Worm (Caenorhabditis elegans) whole organism, young adult: ENCODE measurements around the gene enri-2.

Experiments
- B0035.1 ChIP-seq: sonication (generic microtip); optimal IDR thresholded peaks from 2 replicates; lab custom pipeline; 2016; ENCODE audit warnings: missing genetic modification characterization, mild to moderate bottlenecking, missing compliant biosample characterization, missing genotype, missing genetic modification reagents
- D2030.7 ChIP-seq: fragments of 200-800 bp; sonication (Bioruptor generic); IDR thresholded peaks from 2 replicates; pipeline ENCODE4 v1.3.6; 2022; ENCODE audit warnings: missing genetic modification reagents, missing genetic modification characterization, missing compliant biosample characterization
- F23B12.7 ChIP-seq: sonication (generic microtip); optimal IDR thresholded peaks from 2 replicates; lab custom pipeline; 2017; ENCODE audit warnings: missing genetic modification characterization, mild to moderate bottlenecking, missing compliant biosample characterization, antibody characterized with exemption, moderate library complexity; ENCODE audit not compliant: insufficient read depth
- F49E8.2 ChIP-seq: sonication (generic microtip); optimal IDR thresholded peaks from 3 replicates; lab custom pipeline; 2017; ENCODE audit warnings: missing genetic modification characterization, mild to moderate bottlenecking, missing compliant biosample characterization, antibody characterized with exemption, moderate library complexity; ENCODE audit not compliant: insufficient read depth
- F52B5.7 ChIP-seq: sonication (generic microtip); optimal IDR thresholded peaks from 2 replicates; lab custom pipeline; 2016; ENCODE audit warnings: mild to moderate bottlenecking, missing genetic modification characterization, missing compliant biosample characterization
- F57A8.1 ChIP-seq: fragments of 200-800 bp; sonication (Bioruptor generic); optimal IDR thresholded peaks from 2 replicates; lab custom pipeline; 2018; ENCODE audit warnings: mild to moderate bottlenecking, missing genetic modification characterization, moderate library complexity, missing compliant biosample characterization
- T26A5.8 ChIP-seq: sonication (generic microtip); optimal IDR thresholded peaks from 2 replicates; lab custom pipeline; 2016; ENCODE audit warnings: missing genetic modification characterization, missing compliant biosample characterization
- Y53F4B.3 ChIP-seq: fragments of 200-800 bp; sonication (Bioruptor generic); IDR thresholded peaks from 2 replicates; pipeline ENCODE4 v1.3.6; 2022; ENCODE audit warnings: missing genetic modification reagents, missing genetic modification characterization, missing compliant biosample characterization
- Y56A3A.18 ChIP-seq: fragments of 200-800 bp; sonication (Bioruptor generic); IDR thresholded peaks from 2 replicates; pipeline ENCODE4 v1.3.6; 2022; ENCODE audit warnings: missing genetic modification reagents, missing genetic modification characterization, missing compliant biosample characterization
- ZK185.1 ChIP-seq: sonication (generic microtip); optimal IDR thresholded peaks from 2 replicates; lab custom pipeline; 2016; ENCODE audit warnings: mild to moderate bottlenecking, missing genetic modification characterization, missing compliant biosample characterization; ENCODE audit not compliant: poor library complexity, severe bottlenecking
- akir-1 ChIP-seq: fragments of 200-800 bp; sonication (Bioruptor generic); optimal IDR thresholded peaks from 2 replicates; lab custom pipeline; 2018; ENCODE audit warnings: mild to moderate bottlenecking, missing genetic modification characterization, moderate library complexity, missing compliant biosample characterization
- ama-1 ChIP-seq, 3 experiments: fragments of 150-350 bp in 1 of 3; sonication (generic microtip) in 2 of 3; optimal IDR thresholded peaks; 2 replicates each; lab custom pipeline; 2014 to 2018; ENCODE audit warnings: missing biosample characterization in 2 of 3, missing genetic modification characterization in 2 of 3, missing genetic modification reagents in 2 of 3
- attf-6 ChIP-seq: fragments of 200-800 bp; sonication (Bioruptor generic); IDR thresholded peaks from 2 replicates; pipeline ENCODE4 v1.3.6; 2022; ENCODE audit warnings: missing genetic modification reagents, missing genetic modification characterization, missing compliant biosample characterization
- ceh-27 ChIP-seq: fragments of 200-800 bp; sonication (Bioruptor generic); optimal IDR thresholded peaks from 2 replicates; lab custom pipeline; 2018; ENCODE audit warnings: mild to moderate bottlenecking, missing genetic modification characterization, moderate library complexity, missing compliant biosample characterization
- ceh-40 ChIP-seq: fragments of 200-800 bp; sonication (Bioruptor generic); IDR thresholded peaks from 2 replicates; pipeline ENCODE4 v1.3.6; 2022; ENCODE audit warnings: missing genetic modification characterization, missing compliant biosample characterization
- ceh-79 ChIP-seq: sonication (generic microtip); optimal IDR thresholded peaks from 2 replicates; lab custom pipeline; 2017; ENCODE audit warnings: mild to moderate bottlenecking, missing genetic modification characterization, missing compliant biosample characterization
- ceh-91 ChIP-seq: fragments of 200-800 bp; sonication (Bioruptor generic); IDR thresholded peaks from 2 replicates; pipeline ENCODE4 v1.3.6; 2022; ENCODE audit warnings: missing genetic modification reagents, missing genetic modification characterization, missing compliant biosample characterization
- chd-7 ChIP-seq: sonication (generic microtip); optimal IDR thresholded peaks from 2 replicates; lab custom pipeline; 2016; ENCODE audit warnings: mild to moderate bottlenecking, missing genetic modification characterization, moderate library complexity, missing compliant biosample characterization
- die-1 ChIP-seq: sonication (generic microtip); optimal IDR thresholded peaks from 2 replicates; lab custom pipeline; 2016; ENCODE audit warnings: missing genotype, mild to moderate bottlenecking, missing genetic modification characterization, missing compliant biosample characterization
- dpl-1 ChIP-seq: fragments of 150-350 bp; optimal IDR thresholded peaks from 2 replicates; lab custom pipeline; 2014; ENCODE audit warnings: missing biosample characterization, missing genetic modification reagents, missing genetic modification characterization
- egl-18 ChIP-seq: fragments of 200-800 bp; sonication (Bioruptor generic); IDR thresholded peaks from 2 replicates; pipeline ENCODE4 v1.3.6; 2022; ENCODE audit warnings: missing genetic modification reagents, missing genetic modification characterization, missing compliant biosample characterization
- ekl-4 ChIP-seq: fragments of 200-800 bp; sonication (Bioruptor generic); IDR thresholded peaks from 2 replicates; pipeline ENCODE4 v1.3.6; 2022; ENCODE audit warnings: missing genetic modification reagents, missing genetic modification characterization, missing compliant biosample characterization
- gei-17 ChIP-seq: fragments of 200-800 bp; sonication (Bioruptor generic); optimal IDR thresholded peaks from 2 replicates; lab custom pipeline; 2018; ENCODE audit warnings: mild to moderate bottlenecking, missing genetic modification characterization, missing compliant biosample characterization
- hlh-12 ChIP-seq: sonication (generic microtip); optimal IDR thresholded peaks from 2 replicates; lab custom pipeline; 2016; ENCODE audit warnings: missing genetic modification characterization, missing compliant biosample characterization
- hrde-1 ChIP-seq: sonication (generic microtip); optimal IDR thresholded peaks from 2 replicates; lab custom pipeline; 2016; ENCODE audit warnings: missing genetic modification characterization, mild to moderate bottlenecking, missing compliant biosample characterization, moderate library complexity, missing genotype, missing genetic modification reagents, borderline replicate concordance
- lag-1 ChIP-seq: fragments of 200-800 bp; sonication (Bioruptor generic); IDR thresholded peaks from 2 replicates; pipeline ENCODE4 v1.3.6; 2022; ENCODE audit warnings: missing genetic modification reagents, missing genetic modification characterization, missing compliant biosample characterization
- let-526 ChIP-seq: fragments of 200-800 bp; sonication (Bioruptor generic); IDR thresholded peaks from 2 replicates; pipeline ENCODE4 v1.3.6; 2022; ENCODE audit warnings: missing genetic modification reagents, missing genetic modification characterization, missing compliant biosample characterization
- lin-54 ChIP-seq: fragments of 200-800 bp; sonication (Bioruptor generic); optimal IDR thresholded peaks from 2 replicates; lab custom pipeline; 2018; ENCODE audit warnings: mild to moderate bottlenecking, missing genetic modification characterization, missing compliant biosample characterization
- lsy-27 ChIP-seq: sonication (generic microtip); optimal IDR thresholded peaks from 2 replicates; lab custom pipeline; 2017; ENCODE audit warnings: missing genetic modification characterization, mild to moderate bottlenecking, missing compliant biosample characterization, antibody characterized with exemption, missing genotype, borderline replicate concordance; ENCODE audit not compliant: insufficient read depth
- madf-6 ChIP-seq: fragments of 200-800 bp; sonication (Bioruptor generic); IDR thresholded peaks from 2 replicates; pipeline ENCODE4 v1.3.6; 2022; ENCODE audit warnings: missing genetic modification reagents, missing genetic modification characterization, missing compliant biosample characterization
- mcd-1 ChIP-seq: fragments of 200-800 bp; sonication (Bioruptor generic); IDR thresholded peaks from 2 replicates; pipeline ENCODE4 v1.3.6; 2022; ENCODE audit warnings: missing genetic modification reagents, missing genetic modification characterization, missing compliant biosample characterization
- nfyb-1 ChIP-seq: fragments of 200-800 bp; sonication (Bioruptor generic); IDR thresholded peaks from 2 replicates; pipeline ENCODE4 v1.3.6; 2022; ENCODE audit warnings: missing genetic modification reagents, missing genetic modification characterization, missing compliant biosample characterization
- nhr-120 ChIP-seq: fragments of 200-800 bp; sonication (Bioruptor generic); IDR thresholded peaks from 2 replicates; pipeline ENCODE4 v1.3.6; 2022; ENCODE audit warnings: missing genetic modification characterization, missing compliant biosample characterization
- nhr-80 ChIP-seq: sonication (generic microtip); optimal IDR thresholded peaks from 2 replicates; lab custom pipeline; 2016; ENCODE audit warnings: missing genetic modification characterization, missing compliant biosample characterization
- pbrm-1 ChIP-seq: fragments of 200-800 bp; sonication (Bioruptor generic); IDR thresholded peaks from 2 replicates; pipeline ENCODE4 v1.3.6; 2022; ENCODE audit warnings: missing genetic modification reagents, missing genetic modification characterization, missing compliant biosample characterization
- snpc-1.1 ChIP-seq: sonication (generic microtip); optimal IDR thresholded peaks from 2 replicates; lab custom pipeline; 2017; ENCODE audit warnings: missing genetic modification characterization, mild to moderate bottlenecking, missing compliant biosample characterization, antibody characterized with exemption, moderate library complexity, missing genotype, missing genetic modification reagents; ENCODE audit not compliant: insufficient read depth
- somi-1 ChIP-seq: fragments of 200-800 bp; sonication (Bioruptor generic); optimal IDR thresholded peaks from 2 replicates; lab custom pipeline; 2018; ENCODE audit warnings: mild to moderate bottlenecking, missing genetic modification characterization, missing compliant biosample characterization
- tbp1 ChIP-seq: fragments of 200-800 bp; sonication (Bioruptor generic); optimal IDR thresholded peaks from 2 replicates; lab custom pipeline; 2018; ENCODE audit warnings: mild to moderate bottlenecking, missing genetic modification characterization, missing compliant biosample characterization
- xnd-1 ChIP-seq: sonication (generic microtip); optimal IDR thresholded peaks from 2 replicates; lab custom pipeline; 2016; ENCODE audit warnings: missing genotype, missing genetic modification reagents, missing genetic modification characterization, missing compliant biosample characterization
- zfh-2 ChIP-seq: fragments of 200-800 bp; sonication (Bioruptor generic); conservative IDR thresholded peaks from 2 replicates; pipeline ENCODE4 v1.3.6; 2022; ENCODE audit warnings: missing genetic modification reagents, missing genetic modification characterization, missing compliant biosample characterization
- zim-3 ChIP-seq: sonication (generic microtip); optimal IDR thresholded peaks from 2 replicates; lab custom pipeline; 2017; ENCODE audit warnings: mild to moderate bottlenecking, missing genetic modification characterization, moderate library complexity, missing compliant biosample characterization
- ztf-18 ChIP-seq: sonication (generic microtip); optimal IDR thresholded peaks from 2 replicates; lab custom pipeline; 2016; ENCODE audit warnings: missing genotype, mild to moderate bottlenecking, missing genetic modification characterization, missing compliant biosample characterization
- ztf-22 ChIP-seq: fragments of 200-800 bp; sonication (Bioruptor generic); optimal IDR thresholded peaks from 2 replicates; lab custom pipeline; 2018; ENCODE audit warnings: mild to moderate bottlenecking, missing genetic modification characterization, moderate library complexity, missing compliant biosample characterization
- ztf-26 ChIP-seq: sonication (generic microtip); optimal IDR thresholded peaks from 2 replicates; lab custom pipeline; 2017; ENCODE audit warnings: missing genetic modification characterization, missing compliant biosample characterization
- ztf-6 ChIP-seq: fragments of 200-800 bp; sonication (Bioruptor generic); IDR thresholded peaks from 2 replicates; pipeline ENCODE4 v1.3.6; 2022; ENCODE audit warnings: missing genetic modification reagents, missing genetic modification characterization, missing compliant biosample characterization

Gene enri-2

ce11 chrX:14504551-14504902 lies 41.1 kb upstream of the enri-2 start:
- TF ChIP-seq nhr-80 (peak; percentile 38), ZK185.1 (tag; lab: Kevin White, UChicago) (no peak), nfyb-1 (GFP tag; lab: Robert Waterston, UW) (no peak)

ce11 chrX:14505578-14506353 lies 39.9 kb upstream of the enri-2 start:
- no peak for TF ChIP-seq lsy-27 (tag; lab: Kevin White, UChicago)
- TF ChIP-seq xnd-1 (tag; lab: Kevin White, UChicago): no peak
- 0 out of 2 replicates have a peak, but pooled peaks have one; percentile 21 for TF ChIP-seq mcd-1 (GFP tag; lab: Robert Waterston, UW)
- no peak for TF ChIP-seq D2030.7 (GFP tag; lab: Robert Waterston, UW)
- TF ChIP-seq lag-1 (GFP tag; lab: Robert Waterston, UW): no peak
- TF ChIP-seq lin-54 (GFP tag; lab: Kevin White, UChicago): no peak
- TF ChIP-seq ama-1 (optimal IDR thresholded peaks at IDR 0.05; lab: Kevin White, UChicago): no peak
- no peak for TF ChIP-seq ama-1 (GFP tag; optimal IDR thresholded peaks at IDR 0.05; lab: Kevin White, UChicago)
- no peak for TF ChIP-seq F52B5.7 (tag; lab: Kevin White, UChicago)
- TF ChIP-seq akir-1 (GFP tag; lab: Kevin White, UChicago): no peak
- no peak for TF ChIP-seq T26A5.8 (tag; lab: Kevin White, UChicago)
- TF ChIP-seq snpc-1.1 (tag; lab: Kevin White, UChicago): no peak
- peak; percentile 52 for TF ChIP-seq chd-7 (tag; lab: Kevin White, UChicago)
- TF ChIP-seq ZK185.1 (tag; lab: Kevin White, UChicago): no peak
- TF ChIP-seq ceh-91 (GFP tag; lab: Robert Waterston, UW): no peak
- peak; percentile 34 for TF ChIP-seq ceh-27 (GFP tag; lab: Kevin White, UChicago)
- no peak for TF ChIP-seq ztf-6 (GFP tag; lab: Robert Waterston, UW)
- no peak for TF ChIP-seq hrde-1 (tag; lab: Kevin White, UChicago)
- TF ChIP-seq F49E8.2 (tag; lab: Kevin White, UChicago): no peak
- 0 out of 2 replicates have a peak, but pooled peaks have one; percentile 32 for TF ChIP-seq madf-6 (GFP tag; lab: Robert Waterston, UW)
- TF ChIP-seq ekl-4 (GFP tag; lab: Robert Waterston, UW): no peak
- peak; percentile 55 for TF ChIP-seq somi-1 (GFP tag; lab: Kevin White, UChicago)
- TF ChIP-seq ztf-22 (GFP tag; lab: Kevin White, UChicago): peak; percentile 48
- TF ChIP-seq Y56A3A.18 (GFP tag; lab: Robert Waterston, UW): no peak
- TF ChIP-seq ztf-26 (tag; lab: Kevin White, UChicago): peak; percentile 18
- TF ChIP-seq let-526 (GFP tag; lab: Robert Waterston, UW): peak; percentile 23; the same call in 1 of the 2 replicates
- TF ChIP-seq hlh-12: no peak
- TF ChIP-seq ztf-18 (tag; lab: Kevin White, UChicago): no peak
- no peak for TF ChIP-seq zim-3 (tag; lab: Kevin White, UChicago)
- no peak for TF ChIP-seq ceh-40 (GFP tag; lab: Robert Waterston, UW)
- TF ChIP-seq die-1 (tag; lab: Kevin White, UChicago): no peak
- TF ChIP-seq ceh-79 (tag; lab: Kevin White, UChicago): no peak
- TF ChIP-seq attf-6 (GFP tag; lab: Robert Waterston, UW): no peak
- peak; percentile 16 for TF ChIP-seq tbp1 (GFP tag; lab: Kevin White, UChicago)
- peak; percentile 22 for TF ChIP-seq gei-17 (GFP tag; lab: Kevin White, UChicago)
- TF ChIP-seq nhr-120: no peak
- no peak for TF ChIP-seq B0035.1 (tag; lab: Kevin White, UChicago)
- TF ChIP-seq zfh-2 (GFP tag; lab: Robert Waterston, UW): peak; percentile 98
- no peak for TF ChIP-seq pbrm-1
- no peak for TF ChIP-seq egl-18 (GFP tag; lab: Robert Waterston, UW)
- no peak for TF ChIP-seq Y53F4B.3 (GFP tag; lab: Robert Waterston, UW)
- TF ChIP-seq dpl-1 (GFP tag; lab: Kevin White, UChicago): no peak
- TF ChIP-seq F23B12.7 (tag; lab: Kevin White, UChicago): no peak
- TF ChIP-seq F57A8.1 (GFP tag; lab: Kevin White, UChicago): no peak
